Worm (Caenorhabditis elegans) whole organism, L4 larva: ENCODE results near the gene Y54G2A.72.
A peak's percentile ranks its signal among the peaks of the same experiment; 100 is the strongest.

Experiments
- D1046.2 ChIP-seq: fragments of 200-800 bp; sonication (Bioruptor generic); IDR thresholded peaks from 2 replicates; pipeline ENCODE4 v1.3.6; 2022; ENCODE audit warnings: missing genetic modification characterization, missing compliant biosample characterization
- F44E2.7 ChIP-seq: fragments of 200-800 bp; sonication (Bioruptor generic); IDR thresholded peaks from 2 replicates; pipeline ENCODE4 v2.1.2; 2022; ENCODE audit warnings: missing genetic modification characterization, missing compliant biosample characterization
- R02D3.7 ChIP-seq: fragments of 150-350 bp; sonication (generic microtip); optimal IDR thresholded peaks from 3 replicates; lab custom pipeline; 2014; ENCODE audit warnings: missing biosample characterization, missing genetic modification characterization
- T26A8.4 ChIP-seq: fragments of 200-800 bp; sonication (Bioruptor generic); IDR thresholded peaks from 2 replicates; pipeline ENCODE4 v1.3.6; 2022; ENCODE audit warnings: missing genetic modification characterization, missing compliant biosample characterization
- Y105C5A.15 ChIP-seq: fragments of 200-800 bp; sonication (Bioruptor generic); IDR thresholded peaks from 2 replicates; pipeline ENCODE4 v1.3.6; 2022; ENCODE audit warnings: missing genetic modification characterization, missing compliant biosample characterization
- Y48G9A.11 ChIP-seq: fragments of 200-800 bp; sonication (Bioruptor generic); IDR thresholded peaks from 2 replicates; pipeline ENCODE4 v1.3.6; 2022; ENCODE audit warnings: missing genetic modification reagents, missing genetic modification characterization, missing compliant biosample characterization
- Y75B8A.6 ChIP-seq: fragments of 200-800 bp; sonication (Bioruptor generic); IDR thresholded peaks from 2 replicates; pipeline ENCODE4 v1.3.6; 2022; ENCODE audit warnings: missing genetic modification reagents, missing genetic modification characterization, missing compliant biosample characterization
- ZK337.2 ChIP-seq: fragments of 200-800 bp; sonication (Bioruptor generic); IDR thresholded peaks from 2 replicates; pipeline ENCODE4 v1.3.6; 2022; ENCODE audit warnings: missing genetic modification reagents, missing genetic modification characterization, missing compliant biosample characterization
- ZK546.5 ChIP-seq, 2 experiments: sonication (generic microtip); optimal IDR thresholded peaks; 2 replicates each; lab custom pipeline; 2017; ENCODE audit warnings: missing biosample characterization in 2 of 2, missing genetic modification characterization in 2 of 2
- aha-1 ChIP-seq: fragments of 150-350 bp; peaks from one replicate; lab custom pipeline; 2014; ENCODE audit warnings: missing biosample characterization, missing genetic modification characterization
- ama-1 ChIP-seq: fragments of 150-350 bp; optimal IDR thresholded peaks from 2 replicates; lab custom pipeline; 2014; ENCODE audit warnings: inconsistent platforms, mixed read lengths
- daf-12 ChIP-seq: fragments of 150-350 bp; optimal IDR thresholded peaks from 2 replicates; lab custom pipeline; 2014; ENCODE audit warnings: missing biosample characterization, missing genetic modification reagents, missing genetic modification characterization
- daf-19 ChIP-seq: fragments of 200-800 bp; sonication (Bioruptor generic); conservative IDR thresholded peaks from 2 replicates; pipeline ENCODE4 v1.3.6; 2022; ENCODE audit warnings: missing genetic modification characterization, missing compliant biosample characterization
- dmd-8 ChIP-seq: fragments of 200-800 bp; sonication (Bioruptor generic); IDR thresholded peaks from 2 replicates; pipeline ENCODE4 v1.3.6; 2022; ENCODE audit warnings: missing genetic modification characterization, missing compliant biosample characterization
- dpl-1 ChIP-seq: fragments of 150-350 bp; optimal IDR thresholded peaks from 2 replicates; lab custom pipeline; 2014; ENCODE audit warnings: missing biosample characterization, missing genetic modification reagents, missing genetic modification characterization
- duxl-1 ChIP-seq: sonication (generic microtip); optimal IDR thresholded peaks from 2 replicates; lab custom pipeline; 2016; ENCODE audit warnings: mild to moderate bottlenecking, missing genetic modification characterization, moderate library complexity, missing compliant biosample characterization; ENCODE audit not compliant: poor library complexity
- hlh-11 ChIP-seq: fragments of 200-800 bp; sonication (Bioruptor generic); optimal IDR thresholded peaks from 2 replicates; lab custom pipeline; 2018; ENCODE audit warnings: mild to moderate bottlenecking, missing genetic modification characterization, missing compliant biosample characterization
- hlh-30 ChIP-seq: sonication (generic microtip); optimal IDR thresholded peaks from 2 replicates; lab custom pipeline; 2017; ENCODE audit warnings: antibody characterized with exemption, mild to moderate bottlenecking, missing genetic modification characterization, missing compliant biosample characterization; ENCODE audit not compliant: insufficient read depth
- lim-7 ChIP-seq: fragments of 200-800 bp; sonication (Bioruptor generic); IDR thresholded peaks from 2 replicates; pipeline ENCODE4 v1.3.6; 2022; ENCODE audit warnings: missing genetic modification characterization, missing compliant biosample characterization
- lin-15B ChIP-seq: fragments of 150-350 bp; sonication (generic microtip); optimal IDR thresholded peaks from 3 replicates; lab custom pipeline; 2014; ENCODE audit warnings: missing biosample characterization, missing genetic modification characterization
- lin-29 ChIP-seq: fragments of 200-800 bp; sonication (Bioruptor generic); IDR thresholded peaks from 2 replicates; pipeline ENCODE4 v1.3.6; 2022; ENCODE audit warnings: missing genetic modification reagents, missing genetic modification characterization, missing compliant biosample characterization
- lir-3 ChIP-seq: sonication (generic microtip); optimal IDR thresholded peaks from 2 replicates; lab custom pipeline; 2016; ENCODE audit warnings: mild to moderate bottlenecking, missing genetic modification characterization, missing compliant biosample characterization
- madf-5 ChIP-seq, 2 experiments: fragments of 200-800 bp; sonication (Bioruptor generic); IDR thresholded peaks; 2 replicates each; pipeline ENCODE4 v1.3.6; 2022; ENCODE audit warnings: missing compliant biosample characterization in 2 of 2, missing genetic modification characterization in 2 of 2
- madf-9 ChIP-seq: fragments of 200-800 bp; sonication (Bioruptor generic); conservative IDR thresholded peaks from 2 replicates; pipeline ENCODE4 v1.3.6; 2022; ENCODE audit warnings: missing genetic modification reagents, missing genetic modification characterization, missing compliant biosample characterization
- mdl-1 ChIP-seq, 2 experiments: fragments of 150-350 bp in 1 of 2; sonication (generic microtip) in 1 of 2; optimal IDR thresholded peaks; 2 replicates each; lab custom pipeline; 2014 to 2017; ENCODE audit warnings: missing biosample characterization in 2 of 2, missing genetic modification characterization in 2 of 2
- nhr-11 ChIP-seq: fragments of 150-350 bp; optimal IDR thresholded peaks from 2 replicates; lab custom pipeline; 2014; ENCODE audit warnings: missing biosample characterization, missing genetic modification characterization
- nhr-237 ChIP-seq: sonication (generic microtip); optimal IDR thresholded peaks from 2 replicates; lab custom pipeline; 2017; ENCODE audit warnings: missing biosample characterization, missing genetic modification characterization
- nhr-25 ChIP-seq: sonication (generic microtip); optimal IDR thresholded peaks from 2 replicates; lab custom pipeline; 2017; ENCODE audit warnings: missing genetic modification characterization, mild to moderate bottlenecking, missing compliant biosample characterization, antibody characterized with exemption, moderate library complexity, borderline replicate concordance; ENCODE audit not compliant: insufficient read depth
- nhr-28 ChIP-seq: fragments of 150-350 bp; optimal IDR thresholded peaks from 2 replicates; lab custom pipeline; 2014; ENCODE audit warnings: missing biosample characterization, missing genetic modification characterization
- nhr-42 ChIP-seq: fragments of 200-800 bp; sonication (Bioruptor generic); IDR thresholded peaks from 2 replicates; pipeline ENCODE4 v1.3.6; 2022; ENCODE audit warnings: missing genetic modification characterization, missing compliant biosample characterization
- nhr-76 ChIP-seq: fragments of 150-350 bp; optimal IDR thresholded peaks from 2 replicates; lab custom pipeline; 2014; ENCODE audit warnings: missing biosample characterization, missing genetic modification characterization
- rbr-2 ChIP-seq: sonication (generic microtip); optimal IDR thresholded peaks from 2 replicates; lab custom pipeline; 2016; ENCODE audit warnings: missing genotype, missing genetic modification characterization, missing compliant biosample characterization
- set-16 ChIP-seq: fragments of 200-800 bp; sonication (Bioruptor generic); IDR thresholded peaks from 2 replicates; pipeline ENCODE4 v1.3.6; 2022; ENCODE audit warnings: missing genetic modification reagents, missing genetic modification characterization, missing compliant biosample characterization
- tra-1 ChIP-seq: fragments of 200-800 bp; sonication (Bioruptor generic); IDR thresholded peaks from 2 replicates; pipeline ENCODE4 v1.3.6; 2022; ENCODE audit warnings: missing genetic modification reagents, missing genetic modification characterization, missing compliant biosample characterization
- unc-39 ChIP-seq: sonication (generic microtip); optimal IDR thresholded peaks from 2 replicates; lab custom pipeline; 2017; ENCODE audit warnings: missing biosample characterization, missing genetic modification characterization
- zag-1 ChIP-seq: fragments of 150-350 bp; optimal IDR thresholded peaks from 2 replicates; lab custom pipeline; 2014; ENCODE audit warnings: missing biosample characterization, missing genetic modification characterization
- zfp-2 ChIP-seq: sonication (generic microtip); optimal IDR thresholded peaks from 2 replicates; lab custom pipeline; 2016; ENCODE audit warnings: mild to moderate bottlenecking, missing genetic modification characterization, missing compliant biosample characterization
- zfp-3 ChIP-seq: fragments of 200-800 bp; sonication (Bioruptor generic); conservative IDR thresholded peaks from 2 replicates; pipeline ENCODE4 v1.3.6; 2022; ENCODE audit warnings: missing genetic modification reagents, missing genetic modification characterization, missing compliant biosample characterization
- ztf-7 ChIP-seq: fragments of 150-350 bp; optimal IDR thresholded peaks from 2 replicates; lab custom pipeline; 2014; ENCODE audit warnings: missing biosample characterization, missing genetic modification characterization

The Y54G2A.72 gene

ce11 chrIV:2808154-2808553 lies 30.2 kb downstream of the Y54G2A.72 start (continued):
- TF ChIP-seq dmd-8 (GFP tag; lab: Robert Waterston, UW) (0 out of 2 replicates have a peak, but pooled peaks have one; percentile 53), nhr-25 (tag; lab: Kevin White, UChicago) (no peak), D1046.2 (GFP tag; lab: Robert Waterston, UW) (0 out of 2 replicates have a peak, but pooled peaks have one; percentile 34), lin-29 (GFP tag; lab: Robert Waterston, UW) (0 out of 2 replicates have a peak, but pooled peaks have one; percentile 19), tra-1 (peak; percentile 67; the same call in 1 of the 2 replicates), ama-1 (lab: Kevin White, UChicago) (no peak), rbr-2 (tag; lab: Kevin White, UChicago) (no peak), dpl-1 (GFP tag; lab: Kevin White, UChicago) (no peak), zfp-3 (GFP tag; lab: Robert Waterston, UW) (no peak), ZK337.2 (GFP tag; lab: Robert Waterston, UW) (no peak), ztf-7 (no peak), set-16 (peak; percentile 41), nhr-11 (tag; lab: Kevin White, UChicago) (no peak), lir-3 (tag; lab: Kevin White, UChicago) (no peak), Y48G9A.11 (GFP tag; lab: Robert Waterston, UW) (no peak), daf-12 (tag; lab: Kevin White, UChicago) (no peak), aha-1 (tag; lab: Kevin White, UChicago) (no peak), daf-19 (GFP tag; lab: Robert Waterston, UW) (no peak), madf-5 (GFP tag; IDR thresholded peaks at IDR 0.05; lab: Robert Waterston, UW) (no peak), nhr-76 (tag; lab: Kevin White, UChicago) (no peak), mdl-1 (tag; optimal IDR thresholded peaks at IDR 0.05; lab: Kevin White, UChicago) (no peak), Y105C5A.15 (GFP tag; lab: Robert Waterston, UW) (0 out of 2 replicates have a peak, but pooled peaks have one; percentile 42), duxl-1 (tag; lab: Kevin White, UChicago) (no peak), unc-39 (tag; lab: Kevin White, UChicago) (no peak), F44E2.7 (GFP tag; lab: Robert Waterston, UW) (0 out of 2 replicates have a peak, but pooled peaks have one; percentile 67), ZK546.5 (tag; optimal IDR thresholded peaks at IDR 0.05; lab: Kevin White, UChicago) (no peak), lin-15B (no peak), hlh-30 (tag; lab: Kevin White, UChicago) (peak; percentile 46), R02D3.7 (tag; lab: Kevin White, UChicago) (no peak), Y75B8A.6 (GFP tag; lab: Robert Waterston, UW) (no peak), lim-7 (GFP tag; lab: Robert Waterston, UW) (peak; percentile 75), nhr-28 (tag; lab: Kevin White, UChicago) (no peak), hlh-11 (tag; lab: Kevin White, UChicago) (no peak)

ce11 chrIV:2809208-2809607 lies 31.3 kb downstream of the Y54G2A.72 start, which contains the start of gene Y54G2A.76:
TSS of gene Y54G2A.76 (plus strand) at chrIV:2809410.
- TF ChIP-seq zag-1 (no peak), nhr-237 (tag; lab: Kevin White, UChicago) (no peak), zfp-2 (no peak), aha-1 (tag; lab: Kevin White, UChicago) (no peak), nhr-25 (tag; lab: Kevin White, UChicago) (no peak), T26A8.4 (no peak), tra-1 (no peak)

- TF ChIP-seq nhr-42 (no peak), madf-9 (GFP tag; lab: Robert Waterston, UW) (0 out of 2 replicates have a peak, but pooled peaks have one; percentile 23), set-16 (peak; percentile 82), aha-1 (tag; lab: Kevin White, UChicago) (peak; percentile 24)
Observed at ce11 chrIV:2817038-2817437, 39.1 kb downstream of the Y54G2A.72 start.
